Worm (Caenorhabditis elegans): Measurements from ENCODE around the gene spc-1.
A peak's percentile ranks its signal among the peaks of the same experiment; 100 is the strongest.

DNA sequence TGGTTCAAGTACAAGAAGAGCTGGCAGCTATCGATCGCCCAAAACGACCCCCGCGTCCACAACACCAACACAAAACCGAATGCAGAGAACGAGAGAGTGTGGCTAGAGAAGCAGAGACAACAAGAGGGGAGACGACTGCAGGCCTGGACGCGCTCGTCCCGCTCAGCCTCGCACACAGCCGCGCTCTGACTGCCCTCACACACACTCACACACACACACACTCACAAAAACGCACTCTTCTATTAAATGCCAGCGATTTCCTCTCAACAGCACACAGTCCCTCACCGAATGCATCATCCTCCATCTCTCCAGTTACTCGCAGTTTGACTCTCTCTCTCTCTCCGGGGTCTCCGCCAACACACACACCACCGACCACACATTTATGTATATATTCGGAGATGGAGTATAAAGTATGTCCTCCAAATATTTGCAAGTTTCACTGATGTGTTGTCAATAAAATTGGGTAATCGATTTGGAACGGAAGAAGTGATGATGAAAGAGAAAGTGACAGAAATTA, 805 bp upstream of the spc-1 start:
- TF ChIP-seq eor-1 (tag; optimal IDR thresholded peaks at IDR 0.05) (no peak), ztf-11 (tag; optimal IDR thresholded peaks at IDR 0.05) (no peak), mdl-1 (tag; optimal IDR thresholded peaks at IDR 0.05) (peak; percentile 54), zag-1 (tag; optimal IDR thresholded peaks at IDR 0.05) (peak; percentile 60), ceh-16 (tag; optimal IDR thresholded peaks at IDR 0.05) (no peak), mml-1 (tag; optimal IDR thresholded peaks at IDR 0.05) (no peak), unc-62 (GFP tag; optimal IDR thresholded peaks at IDR 0.05) (peak; percentile 90), fkh-10 (GFP tag; optimal IDR thresholded peaks at IDR 0.05) (peak; percentile 67)
